Fruit fly (Drosophila melanogaster): ENCODE data around the gene CheB38a.

CheB38a gene

dm6 chr2L:20805624-20806339 lies 12.6 kb downstream of the CheB38a start (continued):
- TF ChIP-seq CG1792 (GFP tag; optimal IDR thresholded peaks at IDR 0.05) (no peak), gt (GFP tag; IDR thresholded peaks at IDR 0.05) (peak; percentile 75), chm (GFP tag; IDR thresholded peaks at IDR 0.05) (peak; percentile 90), fd3F (GFP tag; optimal IDR thresholded peaks at IDR 0.05) (peak; percentile 92), CG7963 (GFP tag; IDR thresholded peaks at IDR 0.05; ENCODE audit: partially characterized antibody) (peak; percentile 70), cg (GFP tag; optimal IDR thresholded peaks at IDR 0.05) (no peak), CG30403 (GFP tag; optimal IDR thresholded peaks at IDR 0.05) (peak; percentile 96), her (GFP tag; optimal IDR thresholded peaks at IDR 0.05) (peak; percentile 19), CG12391 (tag; optimal IDR thresholded peaks at IDR 0.05) (peak; percentile 97), CG6683 (GFP tag; optimal IDR thresholded peaks at IDR 0.05) (peak; percentile 90), CG32772 (GFP tag; IDR thresholded peaks at IDR 0.05) (peak; percentile 94), Hmx (GFP tag; optimal IDR thresholded peaks at IDR 0.05) (no peak), CG10543 (GFP tag; optimal IDR thresholded peaks at IDR 0.05) (peak; percentile 97), CG9817 (tag; optimal IDR thresholded peaks at IDR 0.05) (peak; percentile 92), Nf-YB (GFP tag; optimal IDR thresholded peaks at IDR 0.05) (peak; percentile 85), Oaz (GFP tag; IDR thresholded peaks at IDR 0.05) (peak; percentile 90), CG14860 (GFP tag; IDR thresholded peaks at IDR 0.05; ENCODE audit: partially characterized antibody) (peak; percentile 87), Hsf (GFP tag; optimal IDR thresholded peaks at IDR 0.05) (peak; percentile 94), fd64A (GFP tag; optimal IDR thresholded peaks at IDR 0.05) (peak; percentile 84), wek (GFP tag; optimal IDR thresholded peaks at IDR 0.05) (peak; percentile 70), Spps (tag; optimal IDR thresholded peaks at IDR 0.05) (peak; percentile 92), ken (GFP tag; IDR thresholded peaks at IDR 0.05) (peak; percentile 92), Nf-YA (GFP tag; IDR thresholded peaks at IDR 0.05) (peak; percentile 87), ind (GFP tag; optimal IDR thresholded peaks at IDR 0.05) (peak; percentile 94), ftz-f1 (GFP tag; optimal IDR thresholded peaks at IDR 0.05) (peak; percentile 65), insv (GFP tag; optimal IDR thresholded peaks at IDR 0.05) (peak in 1 of 2 experiments; percentile 54), CG18476 (GFP tag; optimal IDR thresholded peaks at IDR 0.05) (peak; percentile 88), CG2116 (GFP tag; optimal IDR thresholded peaks at IDR 0.05) (peak; percentile 73), gro (GFP tag; optimal IDR thresholded peaks at IDR 0.05) (peak; percentile 51), CG5180 (GFP tag; optimal IDR thresholded peaks at IDR 0.05) (peak; percentile 86), tap (tag; optimal IDR thresholded peaks at IDR 0.05) (peak; percentile 95), yki (optimal IDR thresholded peaks at IDR 0.05) (no peak), NK7.1 (GFP tag; optimal IDR thresholded peaks at IDR 0.05) (peak; percentile 40), CG3407 (GFP tag; optimal IDR thresholded peaks at IDR 0.05) (peak; percentile 91), E2f1 (GFP tag; IDR thresholded peaks at IDR 0.05) (peak; percentile 95), CG34376 (GFP tag; optimal IDR thresholded peaks at IDR 0.05) (peak; percentile 92), CG9609 (GFP tag; optimal IDR thresholded peaks at IDR 0.05) (peak; percentile 57), CG33213 (GFP tag; optimal IDR thresholded peaks at IDR 0.05) (peak; percentile 6), pnt (GFP tag; optimal IDR thresholded peaks at IDR 0.05) (peak; percentile 55), lilli (GFP tag; optimal IDR thresholded peaks at IDR 0.05) (peak; percentile 95), lola (GFP tag; optimal IDR thresholded peaks at IDR 0.05) (peak in 1 of 3 experiments; percentile 92), CG18011 (GFP tag; optimal IDR thresholded peaks at IDR 0.05) (peak; percentile 87), CG30431 (GFP tag; optimal IDR thresholded peaks at IDR 0.05) (peak; percentile 92), pfk (GFP tag; optimal IDR thresholded peaks at IDR 0.05) (no peak), otp (GFP tag; IDR thresholded peaks at IDR 0.05) (peak; percentile 94), CG42726 (GFP tag; IDR thresholded peaks at IDR 0.05; ENCODE audit: partially characterized antibody) (no peak), CG11723 (GFP tag; optimal IDR thresholded peaks at IDR 0.05) (peak; percentile 91), CG4424 (GFP tag; optimal IDR thresholded peaks at IDR 0.05) (peak; percentile 95), Hand (GFP tag; optimal IDR thresholded peaks at IDR 0.05) (peak; percentile 94)

All from whole organism, embryonic.